Worm (Caenorhabditis elegans): Measurements from ENCODE around the gene C56E6.7.

C56E6.7 gene

DNA sequence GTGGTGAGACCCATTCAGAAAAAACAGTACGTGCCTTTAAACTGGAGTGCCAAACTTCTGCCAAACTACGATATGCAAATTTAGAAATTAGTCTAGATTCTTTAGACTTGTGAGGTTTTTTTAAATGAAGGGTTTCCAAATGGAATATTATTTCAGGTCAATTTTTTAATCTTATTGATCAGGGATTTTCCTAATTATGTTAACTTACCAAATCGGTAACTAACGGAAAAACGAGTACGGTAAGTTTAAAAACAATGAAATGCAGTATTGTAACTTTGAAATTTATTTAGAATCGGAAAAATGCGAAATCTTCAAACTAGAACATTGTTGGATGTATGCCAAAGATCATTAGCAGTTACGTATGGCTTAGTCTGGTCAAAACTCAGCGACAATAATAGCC lies at the start of gene C56E6.7:
Gene C56E6.7 (plus strand): TSS at position 301 of the 400 bp plus-strand sequence.
- no peak for TF ChIP-seq unc-62 (GFP tag; optimal IDR thresholded peaks at IDR 0.05)

DNA sequence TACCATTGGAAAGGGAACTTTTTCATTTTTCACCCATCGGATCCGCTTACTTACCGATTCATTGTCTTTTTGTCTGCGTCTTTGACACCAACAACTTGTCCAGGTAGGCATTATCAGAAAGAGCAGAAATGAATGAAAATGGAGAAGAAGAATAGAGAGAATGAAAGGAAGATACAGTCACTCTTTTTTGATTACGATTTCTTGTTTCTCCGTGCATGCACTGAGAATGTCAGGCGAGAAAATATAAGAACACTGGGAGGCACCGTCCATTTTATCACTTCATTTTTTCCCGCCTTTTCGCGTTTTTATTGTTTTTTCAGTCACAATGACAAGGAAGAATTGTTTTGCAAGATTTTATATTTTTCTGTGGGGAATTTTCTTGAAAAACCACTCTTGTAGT lies 47.0 kb upstream of the C56E6.7 start:
- TF ChIP-seq unc-62 (GFP tag; optimal IDR thresholded peaks at IDR 0.05): no peak

DNA sequence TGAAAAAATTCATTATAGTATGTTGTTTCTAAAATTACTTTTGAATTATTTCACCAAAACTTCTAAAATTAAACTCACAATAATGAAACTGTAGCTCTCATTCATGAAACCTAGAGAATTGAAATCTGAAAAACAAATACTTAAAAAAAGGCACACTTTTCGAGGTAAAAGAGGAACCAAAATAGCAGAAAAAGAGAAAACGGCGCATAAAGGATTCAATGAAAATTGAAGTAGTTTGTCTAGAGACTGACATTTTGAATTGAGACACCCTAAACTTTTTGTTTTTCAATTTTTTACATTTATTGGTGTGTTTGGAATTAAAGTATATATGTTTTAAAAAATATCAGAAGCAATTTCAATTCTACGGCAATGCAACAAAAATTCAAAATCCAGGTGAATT lies 45.4 kb upstream of the C56E6.7 start, which contains the start of gene dgk-5:
Gene dgk-5 (minus strand): TSS at position 101 of the 400 bp plus-strand sequence.
- no peak for TF ChIP-seq unc-62 (GFP tag; optimal IDR thresholded peaks at IDR 0.05)

DNA sequence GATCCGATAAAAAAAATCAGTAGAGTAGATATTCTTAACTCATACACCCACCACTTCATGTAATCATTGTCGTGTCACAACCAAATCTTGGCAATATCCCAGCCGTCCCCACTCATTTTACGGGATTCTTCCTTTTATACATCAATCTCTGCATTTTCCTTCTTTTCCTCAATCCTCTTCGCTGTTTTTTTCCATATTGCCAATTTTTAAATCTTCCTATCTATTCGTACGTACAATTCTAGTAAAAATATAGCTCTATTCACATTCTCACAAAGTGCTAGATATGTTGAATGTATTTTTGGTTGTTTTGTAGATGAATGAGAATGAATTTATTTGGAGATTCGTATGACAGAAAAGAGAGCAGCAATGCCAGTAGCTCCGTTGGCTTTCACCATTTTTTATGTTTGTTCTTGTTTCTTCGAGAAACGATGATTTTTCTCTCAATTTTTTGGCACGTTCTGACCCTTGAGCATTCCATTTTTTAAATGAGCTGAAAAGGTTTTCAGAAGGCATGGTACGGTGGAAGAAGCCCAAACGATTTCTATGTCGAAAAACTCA lies 41.1 kb upstream of the C56E6.7 start, which contains the start of gene T28D9.16:
Gene T28D9.16 (plus strand): TSS at position 508 of the 558 bp plus-strand sequence.
- no peak for TF ChIP-seq unc-62 (GFP tag; optimal IDR thresholded peaks at IDR 0.05)

DNA sequence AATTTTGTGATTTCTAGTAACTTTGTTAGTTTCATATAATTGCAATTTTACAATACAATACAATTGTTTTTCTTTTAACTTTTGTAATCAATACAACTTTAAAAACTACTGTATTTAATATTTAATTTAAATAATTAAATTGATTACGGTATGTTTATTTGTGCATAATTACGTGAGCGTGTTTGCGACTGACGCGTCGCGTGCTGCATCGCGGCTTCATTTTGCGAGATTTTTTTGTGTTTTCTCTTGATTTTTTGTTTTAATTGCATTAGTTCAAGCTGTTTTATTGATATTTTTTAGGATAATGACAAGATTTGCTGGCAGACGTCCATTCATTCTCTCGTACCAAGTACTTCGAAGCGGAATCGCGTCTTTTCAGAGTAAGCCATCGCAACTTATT lies 39.7 kb upstream of the C56E6.7 start, which contains the start of gene T28D9.4:
Gene T28D9.4 (plus strand): TSS at position 301 of the 400 bp plus-strand sequence.
- no peak for TF ChIP-seq unc-62 (GFP tag; optimal IDR thresholded peaks at IDR 0.05)

DNA sequence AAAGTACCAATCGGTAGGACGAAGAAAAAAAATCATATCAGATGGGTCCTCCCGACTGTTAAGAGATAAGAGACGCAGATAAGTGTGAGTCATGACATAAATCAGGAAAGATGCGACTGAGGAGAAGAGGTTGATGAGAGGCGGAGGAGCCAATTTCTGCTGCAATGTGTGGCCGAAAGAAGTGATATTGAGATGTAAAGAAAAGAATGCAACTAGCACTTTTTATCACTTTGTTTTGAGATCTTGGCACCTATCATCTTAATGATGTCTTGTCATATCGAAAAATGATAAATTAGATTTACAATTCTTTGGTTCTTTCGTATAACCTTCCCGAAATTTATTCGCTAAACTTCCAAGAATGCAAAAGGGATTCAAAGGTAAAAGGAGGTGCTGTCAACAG lies 34.3 kb upstream of the C56E6.7 start, which contains the start of gene del-10:
Gene del-10 (minus strand): TSS at position 24 of the 400 bp plus-strand sequence.
- TF ChIP-seq unc-62 (GFP tag; optimal IDR thresholded peaks at IDR 0.05): no peak

DNA sequence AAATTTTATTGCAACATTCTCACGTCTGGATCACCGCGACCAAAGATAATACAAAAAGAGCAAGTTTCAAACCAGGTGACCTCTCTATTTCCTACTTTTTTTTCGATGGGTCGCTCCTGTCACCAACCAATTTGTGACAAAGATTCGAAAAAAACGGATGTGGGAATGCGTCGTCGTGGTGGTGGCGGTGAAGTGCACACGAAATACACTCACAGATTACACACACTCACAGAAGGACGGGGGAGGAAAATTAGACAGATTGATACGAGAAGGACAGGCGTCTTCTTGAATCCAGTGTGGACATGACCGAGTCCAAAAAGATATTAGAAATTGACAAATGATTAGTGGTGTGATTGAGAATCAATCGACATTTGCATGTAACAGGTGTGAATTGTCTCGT lies 33.6 kb upstream of the C56E6.7 start:
- TF ChIP-seq unc-62 (GFP tag; optimal IDR thresholded peaks at IDR 0.05): no peak

DNA sequence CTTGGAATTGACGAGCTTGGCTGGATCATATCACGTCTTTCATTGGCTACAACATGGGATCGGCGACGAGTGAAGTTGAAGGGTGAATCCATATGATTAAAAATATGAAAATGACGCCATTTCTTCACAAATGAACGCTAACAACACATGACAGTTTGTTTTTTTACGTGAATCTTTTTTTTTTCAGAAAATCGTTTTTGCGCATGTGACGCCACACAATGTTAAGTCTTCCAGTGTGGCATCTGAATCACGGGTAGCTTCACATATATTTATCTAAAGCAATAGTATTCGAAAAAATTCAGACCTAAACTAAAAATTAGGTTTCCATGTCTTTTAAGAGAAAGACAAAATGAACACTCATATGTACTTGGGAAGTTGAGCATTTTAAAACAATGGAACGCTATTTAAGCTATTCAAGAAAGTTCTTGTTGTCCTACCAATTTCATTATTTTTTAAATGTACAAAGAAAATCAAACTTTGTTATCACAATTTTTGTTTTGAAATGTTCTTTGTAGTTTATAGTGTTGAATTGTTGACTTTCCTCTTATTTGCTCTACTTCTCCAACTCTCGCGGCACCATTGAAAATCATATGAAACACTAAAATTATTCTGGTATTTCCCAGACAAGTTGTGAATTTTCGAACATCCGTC lies 31.4 kb upstream of the C56E6.7 start, which contains the start of the genes lido-16 and plpp-1.2:
Gene lido-16 (minus strand): TSS at position 101 of the 651 bp plus-strand sequence.
Gene plpp-1.2 (plus strand): TSS at position 601 of the 651 bp plus-strand sequence.
- no peak for TF ChIP-seq unc-62 (GFP tag; optimal IDR thresholded peaks at IDR 0.05)

DNA sequence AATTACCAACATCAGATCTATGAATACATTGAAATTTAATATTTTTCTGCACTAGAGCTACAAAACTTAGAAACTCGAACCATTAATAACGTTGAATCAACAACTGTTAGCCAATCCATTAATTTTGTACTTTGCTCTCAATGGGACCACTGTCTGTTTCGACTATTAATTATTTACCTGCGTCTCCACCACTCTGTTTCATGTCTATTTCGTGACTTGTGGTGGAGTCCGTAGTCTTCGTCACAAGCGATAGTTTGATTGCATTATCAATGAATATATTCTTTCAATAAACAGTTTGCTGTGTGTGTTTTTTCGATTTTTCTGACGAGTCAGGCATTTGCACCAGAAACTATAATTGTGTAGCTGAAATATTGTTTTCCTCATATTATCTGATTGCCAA lies 30.0 kb upstream of the C56E6.7 start:
- no peak for TF ChIP-seq unc-62 (GFP tag; optimal IDR thresholded peaks at IDR 0.05)

DNA sequence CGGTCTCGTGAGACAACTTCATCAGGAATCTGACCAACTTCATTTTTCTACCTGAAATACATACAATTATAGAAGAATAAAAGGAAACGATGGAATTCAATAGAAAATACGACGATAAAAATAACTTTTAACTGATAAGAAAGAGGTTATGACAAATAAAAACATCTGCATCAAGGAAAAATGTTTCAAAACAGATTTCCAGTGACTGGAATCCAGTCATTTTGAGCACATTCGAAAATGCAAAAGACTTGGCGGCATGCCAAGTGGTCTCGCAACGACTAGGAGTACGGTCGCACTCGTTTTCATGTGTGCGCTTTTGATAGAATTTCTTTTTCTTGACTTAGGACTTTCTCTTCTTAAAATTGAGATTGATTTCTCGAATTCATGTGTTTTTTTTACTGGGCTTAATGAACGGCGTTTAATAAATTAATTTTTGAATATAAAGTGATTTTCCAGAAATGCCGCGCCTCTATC lies 26.6 kb upstream of the C56E6.7 start, which contains the start of the genes snr-3 and rsp-5:
Gene snr-3 (minus strand): TSS at position 51 of the 474 bp plus-strand sequence.
Gene rsp-5 (plus strand): TSS at position 455 of the 474 bp plus-strand sequence.
- no peak for TF ChIP-seq unc-62 (GFP tag; optimal IDR thresholded peaks at IDR 0.05)

DNA sequence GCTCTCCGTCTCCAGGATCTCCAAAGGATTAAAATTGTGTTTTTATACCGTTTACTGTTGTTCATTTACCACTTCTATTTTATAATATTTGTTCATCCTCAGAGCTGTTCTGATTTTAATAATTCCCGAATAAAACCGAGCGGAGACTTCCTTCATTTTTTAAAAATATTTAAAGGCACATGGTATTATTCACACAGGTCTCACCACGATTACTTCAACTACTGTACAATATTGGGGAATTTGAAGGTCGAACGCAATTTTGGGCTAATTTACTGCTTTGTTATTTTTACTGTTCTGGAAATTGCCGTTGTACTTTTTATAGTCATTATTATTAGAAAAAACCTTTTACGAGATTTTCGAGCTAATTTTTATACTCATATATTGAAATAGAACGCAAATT lies 25.2 kb upstream of the C56E6.7 start:
- TF ChIP-seq unc-62 (GFP tag; optimal IDR thresholded peaks at IDR 0.05): no peak

DNA sequence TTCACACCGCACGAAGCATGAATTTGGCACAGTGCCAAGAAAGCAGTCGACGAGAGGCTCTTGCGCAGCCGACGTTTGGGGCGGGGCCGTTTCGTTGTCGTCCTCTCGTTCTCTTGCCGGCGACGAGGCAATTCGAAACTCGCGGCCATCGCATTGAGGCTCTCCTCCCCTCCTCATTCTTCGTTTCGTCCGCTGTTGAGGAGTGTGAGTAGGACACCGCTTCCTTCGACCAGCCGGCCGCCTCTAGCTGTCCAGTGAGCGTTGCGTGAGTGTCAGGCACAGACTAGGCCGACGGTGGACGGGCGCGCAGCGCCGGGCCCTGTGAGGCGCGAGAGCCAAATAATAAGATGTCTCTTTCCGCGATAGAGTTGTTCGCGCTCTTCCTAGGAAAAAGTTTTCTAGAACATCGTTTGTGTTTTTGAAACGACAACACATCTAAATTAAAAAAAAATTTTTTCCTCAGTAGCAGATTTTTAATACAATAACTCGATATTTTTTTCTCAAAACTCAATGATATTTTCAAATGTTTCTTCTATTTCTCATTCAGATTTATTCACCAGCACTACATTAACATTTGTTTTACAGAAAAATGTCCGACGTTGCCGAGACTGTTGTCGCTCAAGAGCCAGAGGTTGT lies 24.4 kb upstream of the C56E6.7 start, which contains the start of the genes T28D9.11 and T28D9.1:
Gene T28D9.11 (minus strand): TSS at position 177 of the 636 bp plus-strand sequence.
Gene T28D9.1 (plus strand): TSS at position 586 of the 636 bp plus-strand sequence.
- TF ChIP-seq unc-62 (GFP tag; optimal IDR thresholded peaks at IDR 0.05): no peak

DNA sequence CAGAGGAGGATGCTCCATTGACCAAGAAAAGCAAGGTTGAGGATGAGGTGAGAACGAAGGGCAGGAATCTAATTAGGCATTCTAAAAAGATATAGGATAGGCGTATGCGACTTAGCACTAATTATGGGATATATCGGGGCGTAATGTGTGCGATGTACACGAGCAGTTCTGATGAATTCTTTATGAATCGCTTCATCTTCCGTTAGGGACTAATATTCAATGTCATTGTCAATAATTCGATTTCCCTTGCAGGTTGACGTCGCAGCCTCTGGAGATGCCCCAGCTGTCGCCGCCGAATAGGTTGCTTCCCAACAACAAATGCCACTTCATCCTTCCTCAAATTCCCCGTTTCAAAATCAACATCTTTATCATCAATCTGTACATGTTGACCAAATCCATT lies 23.2 kb upstream of the C56E6.7 start:
- TF ChIP-seq unc-62 (GFP tag; optimal IDR thresholded peaks at IDR 0.05): no peak

DNA sequence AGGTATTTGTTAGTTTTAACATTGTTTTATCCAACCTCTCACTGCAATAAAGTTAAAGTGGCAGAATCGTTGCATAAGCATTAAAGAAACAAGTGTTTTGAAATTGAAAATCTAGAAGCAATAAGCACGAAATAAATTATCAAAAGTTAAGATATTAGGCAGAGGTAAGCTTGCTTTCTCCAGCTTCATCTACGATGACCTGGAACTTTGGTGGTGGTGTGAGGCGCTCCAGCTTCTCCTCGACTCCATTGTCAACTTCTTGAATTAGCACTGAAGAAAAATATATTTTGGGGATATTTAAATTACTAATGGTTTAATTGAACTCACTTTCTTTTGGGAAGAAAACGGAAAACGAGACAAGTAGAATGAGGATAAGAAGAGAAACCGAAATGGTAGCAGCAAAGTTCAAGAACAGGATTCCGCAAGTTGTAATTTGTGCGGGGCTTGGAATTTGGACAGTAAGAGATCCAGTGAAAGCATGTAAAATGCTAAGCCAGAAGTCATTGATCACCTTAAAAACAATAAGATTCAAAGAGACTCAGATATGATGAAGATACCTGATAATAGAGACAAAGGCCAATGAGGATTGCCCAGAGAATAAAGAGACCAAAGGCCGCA lies 22.6 kb upstream of the C56E6.7 start:
- TF ChIP-seq unc-62 (GFP tag; optimal IDR thresholded peaks at IDR 0.05): no peak

DNA sequence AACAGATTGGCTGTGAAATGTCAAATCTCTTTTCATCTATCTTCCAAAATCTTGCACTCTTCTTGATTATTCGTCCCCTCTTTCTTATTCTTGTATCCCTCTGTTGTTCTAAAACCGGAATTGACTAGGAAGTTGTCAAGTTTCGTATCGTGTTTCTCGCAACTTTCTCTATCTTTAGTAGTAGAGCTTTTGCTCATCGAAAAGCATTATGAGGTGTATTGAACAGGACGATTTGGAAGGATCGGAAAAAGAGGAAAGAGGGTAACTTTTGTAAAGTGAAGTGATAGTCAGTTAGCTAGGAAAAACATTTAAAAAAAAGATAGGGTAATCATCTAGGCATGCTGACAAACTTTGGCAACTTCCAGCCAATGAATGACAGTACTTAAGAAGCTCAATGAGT lies 19.9 kb upstream of the C56E6.7 start:
- no peak for TF ChIP-seq unc-62 (GFP tag; optimal IDR thresholded peaks at IDR 0.05)

DNA sequence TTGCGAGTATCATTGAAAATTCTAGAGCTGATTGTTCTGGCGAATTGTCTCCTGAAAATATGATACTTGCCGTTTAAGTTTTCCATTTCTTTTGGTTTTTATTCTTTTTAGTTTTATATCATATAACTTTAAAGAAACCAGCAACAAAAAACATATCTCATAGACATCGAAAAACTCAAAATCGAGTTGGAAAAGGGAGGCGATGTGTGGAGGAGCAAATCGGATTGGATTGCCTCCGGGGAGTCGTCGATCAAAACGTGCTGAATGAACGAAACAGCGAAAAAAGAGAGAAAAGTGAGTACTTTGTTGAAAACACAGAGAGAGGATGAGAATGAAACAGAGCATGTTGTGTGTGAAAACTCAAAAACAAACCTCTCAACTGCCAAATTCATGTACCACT lies 19.2 kb upstream of the C56E6.7 start:
- no peak for TF ChIP-seq unc-62 (GFP tag; optimal IDR thresholded peaks at IDR 0.05)
